Fruit fly (Drosophila melanogaster) whole organism, embryonic: ENCODE measurements around the gene CG16772.

Experiments used
- Ada2b ChIP-seq: fragments of 200-800 bp; sonication (Bioruptor generic); IDR thresholded peaks from 2 replicates; pipeline ENCODE4 v1.3.6; 2022; ENCODE audit warnings: missing biosample characterization, missing genetic modification characterization
- Bteb2 ChIP-seq: fragments of 200-800 bp; sonication (Bioruptor generic); optimal IDR thresholded peaks from 2 replicates; lab custom pipeline; 2016; ENCODE audit warnings: missing biosample characterization, missing genetic modification characterization
- CG10209 ChIP-seq: fragments of 200-800 bp; sonication (Bioruptor generic); optimal IDR thresholded peaks from 3 replicates; lab custom pipeline; 2017; ENCODE audit warnings: missing biosample characterization, mild to moderate bottlenecking, missing genetic modification characterization, missing genetic modification reagents
- CG10565 ChIP-seq: fragments of 200-800 bp; sonication (Bioruptor generic); optimal IDR thresholded peaks from 3 replicates; lab custom pipeline; 2016; ENCODE audit warnings: missing biosample characterization, mild to moderate bottlenecking, missing genetic modification characterization
- CG10979 ChIP-seq: fragments of 200-800 bp; sonication (Bioruptor generic); optimal IDR thresholded peaks from 2 replicates; lab custom pipeline; 2018; ENCODE audit warnings: missing biosample characterization, mild to moderate bottlenecking, missing genetic modification characterization, moderate library complexity
- CG1233 ChIP-seq: fragments of 200-800 bp; sonication (Bioruptor generic); optimal IDR thresholded peaks from 4 replicates; lab custom pipeline; 2018; ENCODE audit warnings: missing biosample characterization, mild to moderate bottlenecking, missing genetic modification characterization
- CG13424 ChIP-seq: fragments of 200-800 bp; sonication (Bioruptor generic); optimal IDR thresholded peaks from 2 replicates; lab custom pipeline; 2019; ENCODE audit warnings: missing biosample characterization, mild to moderate bottlenecking, missing genetic modification characterization, moderate library complexity
- CG14441 ChIP-seq: fragments of 200-800 bp; sonication (Bioruptor generic); IDR thresholded peaks from 2 replicates; pipeline ENCODE4 v1.3.6; 2022; ENCODE audit warnings: missing biosample characterization, missing genetic modification characterization
- CG17829 ChIP-seq: fragments of 200-800 bp; optimal IDR thresholded peaks from 2 replicates; lab custom pipeline; 2019; ENCODE audit warnings: missing biosample characterization, mild to moderate bottlenecking, missing genetic modification characterization, moderate library complexity
- CG30431 ChIP-seq: fragments of 200-800 bp; sonication (Bioruptor generic); optimal IDR thresholded peaks from 2 replicates; lab custom pipeline; 2017; ENCODE audit warnings: missing biosample characterization, missing genetic modification characterization
- CG31365 ChIP-seq: fragments of 200-800 bp; sonication (Bioruptor generic); optimal IDR thresholded peaks from 2 replicates; lab custom pipeline; 2018; ENCODE audit warnings: missing biosample characterization, mild to moderate bottlenecking, missing genetic modification characterization
- CG34422 ChIP-seq: fragments of 200-800 bp; sonication (Bioruptor generic); IDR thresholded peaks from 3 replicates; pipeline ENCODE4 v1.3.6; 2022; ENCODE audit warnings: missing biosample characterization, missing genetic modification characterization
- CG3847 ChIP-seq: fragments of 200-800 bp; sonication (Bioruptor generic); IDR thresholded peaks from 2 replicates; pipeline ENCODE4 v1.3.6; 2022; ENCODE audit warnings: missing biosample characterization, missing genetic modification characterization
- CG4404 ChIP-seq: fragments of 200-800 bp; sonication (Bioruptor generic); IDR thresholded peaks from 2 replicates; pipeline ENCODE4 v1.3.6; 2022; ENCODE audit warnings: missing biosample characterization, missing genetic modification characterization
- CG4707 ChIP-seq: fragments of 200-800 bp; sonication (Bioruptor generic); optimal IDR thresholded peaks from 2 replicates; lab custom pipeline; 2018; ENCODE audit warnings: missing biosample characterization, mild to moderate bottlenecking, missing genetic modification characterization, moderate library complexity
- CG6175 ChIP-seq: fragments of 200-800 bp; sonication (Bioruptor generic); IDR thresholded peaks from 3 replicates; pipeline ENCODE4 v1.3.6; 2022; ENCODE audit warnings: missing biosample characterization, missing genetic modification characterization
- CG7357 ChIP-seq: fragments of 200-800 bp; sonication (Bioruptor generic); IDR thresholded peaks from 3 replicates; pipeline ENCODE4 v1.3.6; 2022; ENCODE audit warnings: missing biosample characterization, missing genetic modification characterization
- CG7963 ChIP-seq: fragments of 200-800 bp; sonication (Bioruptor generic); IDR thresholded peaks from 3 replicates; pipeline ENCODE4 v1.3.6; 2022; ENCODE audit warnings: missing biosample characterization, missing genetic modification characterization; ENCODE audit not compliant: partially characterized antibody
- CG7987 ChIP-seq: fragments of 200-800 bp; sonication (Bioruptor generic); optimal IDR thresholded peaks from 2 replicates; lab custom pipeline; 2018; ENCODE audit warnings: missing biosample characterization, mild to moderate bottlenecking, missing genetic modification characterization, moderate library complexity
- CG8765 ChIP-seq: fragments of 200-800 bp; sonication (Bioruptor generic); IDR thresholded peaks from 2 replicates; pipeline ENCODE4 v1.3.6; 2022; ENCODE audit warnings: missing biosample characterization, missing genetic modification characterization
- CG8944 ChIP-seq: fragments of 200-800 bp; sonication (Bioruptor generic); optimal IDR thresholded peaks from 3 replicates; lab custom pipeline; 2016; ENCODE audit warnings: missing biosample characterization, missing genetic modification characterization
- Camta ChIP-seq: fragments of 200-800 bp; sonication (Bioruptor generic); optimal IDR thresholded peaks from 2 replicates; lab custom pipeline; 2016; ENCODE audit warnings: missing biosample characterization, missing genetic modification characterization
- CoRest ChIP-seq: fragments of 200-800 bp; sonication (Bioruptor generic); optimal IDR thresholded peaks from 3 replicates; lab custom pipeline; 2018; ENCODE audit warnings: missing biosample characterization, mild to moderate bottlenecking, missing genetic modification characterization, moderate library complexity
- Dbx ChIP-seq: fragments of 200-800 bp; sonication (Bioruptor generic); IDR thresholded peaks from 3 replicates; pipeline ENCODE4 v1.3.6; 2022; ENCODE audit warnings: missing biosample characterization, missing genetic modification characterization
- Ets97D ChIP-seq: fragments of 200-800 bp; sonication (Bioruptor generic); optimal IDR thresholded peaks from 3 replicates; lab custom pipeline; 2016; ENCODE audit warnings: missing biosample characterization, missing genetic modification characterization
- Gsc ChIP-seq: fragments of 200-800 bp; sonication (Bioruptor generic); IDR thresholded peaks from 2 replicates; pipeline ENCODE4 v1.3.6; 2022; ENCODE audit warnings: missing biosample characterization, missing genetic modification characterization
- HLHmδ ChIP-seq: fragments of 200-800 bp; sonication (Bioruptor generic); optimal IDR thresholded peaks from 2 replicates; lab custom pipeline; 2018; ENCODE audit warnings: missing biosample characterization, mild to moderate bottlenecking, missing genetic modification characterization, moderate library complexity
- Hr39 ChIP-seq: fragments of >200 bp; optimal IDR thresholded peaks from 2 replicates; lab custom pipeline; 2017
- Hsf ChIP-seq: fragments of 200-800 bp; sonication (Bioruptor generic); optimal IDR thresholded peaks from 3 replicates; lab custom pipeline; 2016; ENCODE audit warnings: missing biosample characterization, missing genetic modification characterization
- Nf-YC ChIP-seq: fragments of 200-800 bp; optimal IDR thresholded peaks from 3 replicates; lab custom pipeline; 2019; ENCODE audit warnings: missing biosample characterization, mild to moderate bottlenecking, missing genetic modification characterization, moderate library complexity
- Pdp1 ChIP-seq, 2 experiments: fragments of 200-800 bp; sonication (Bioruptor generic); optimal IDR thresholded peaks; 3 replicates each; lab custom pipeline; 2016; ENCODE audit warnings: missing biosample characterization in 2 of 2, missing genetic modification characterization in 2 of 2, mild to moderate bottlenecking in 1 of 2, moderate library complexity in 1 of 2
- Rfx ChIP-seq: fragments of 200-800 bp; sonication (Bioruptor generic); IDR thresholded peaks from 2 replicates; pipeline ENCODE4 v1.3.6; 2022; ENCODE audit warnings: missing biosample characterization, missing genetic modification characterization
- Ssrp ChIP-seq: fragments of 200-800 bp; sonication (Bioruptor generic); optimal IDR thresholded peaks from 2 replicates; lab custom pipeline; 2018; ENCODE audit warnings: missing biosample characterization, mild to moderate bottlenecking, missing genetic modification characterization, moderate library complexity
- Tbp ChIP-seq: fragments of >200 bp; optimal IDR thresholded peaks from 2 replicates; lab custom pipeline; 2018; ENCODE audit warnings: missing biosample characterization, missing genetic modification characterization
- Vsx1 ChIP-seq: fragments of 200-800 bp; sonication (Bioruptor generic); optimal IDR thresholded peaks from 2 replicates; lab custom pipeline; 2017; ENCODE audit warnings: missing biosample characterization, mild to moderate bottlenecking, missing genetic modification characterization, missing genetic modification reagents
- abd-A ChIP-seq: fragments of 200-800 bp; sonication (Bioruptor generic); optimal IDR thresholded peaks from 3 replicates; lab custom pipeline; 2019; ENCODE audit warnings: missing biosample characterization, mild to moderate bottlenecking, missing genetic modification characterization, moderate library complexity
- amos ChIP-seq: fragments of 200-800 bp; sonication (Bioruptor generic); IDR thresholded peaks from 2 replicates; pipeline ENCODE4 v1.3.6; 2022; ENCODE audit warnings: missing biosample characterization, missing genetic modification characterization; ENCODE audit not compliant: partially characterized antibody
- crc ChIP-seq: fragments of 200-800 bp; sonication (Bioruptor generic); optimal IDR thresholded peaks from 2 replicates; lab custom pipeline; 2016; ENCODE audit warnings: missing biosample characterization, missing genetic modification characterization
- dysf ChIP-seq: fragments of 200-800 bp; sonication (Bioruptor generic); IDR thresholded peaks from 3 replicates; pipeline ENCODE4 v1.3.6; 2022; ENCODE audit warnings: missing biosample characterization, missing genetic modification characterization
- ewg ChIP-seq: fragments of 200-800 bp; sonication (Bioruptor generic); optimal IDR thresholded peaks from 3 replicates; lab custom pipeline; 2017; ENCODE audit warnings: mild to moderate bottlenecking, missing biosample characterization, missing genetic modification reagents, missing genetic modification characterization
- gcm ChIP-seq: fragments of 200-800 bp; sonication (Bioruptor generic); optimal IDR thresholded peaks from 2 replicates; lab custom pipeline; 2019; ENCODE audit warnings: missing biosample characterization, mild to moderate bottlenecking, missing genetic modification characterization, moderate library complexity
- her ChIP-seq: fragments of 200-800 bp; sonication (Bioruptor generic); optimal IDR thresholded peaks from 2 replicates; lab custom pipeline; 2016; ENCODE audit warnings: missing biosample characterization, missing genetic modification characterization
- hth ChIP-seq: fragments of >200 bp; optimal IDR thresholded peaks from 2 replicates; lab custom pipeline; 2017; ENCODE audit warnings: inconsistent platforms
- lilli ChIP-seq: fragments of 200-800 bp; sonication (Bioruptor generic); optimal IDR thresholded peaks from 3 replicates; lab custom pipeline; 2016; ENCODE audit warnings: missing biosample characterization, missing genetic modification characterization
- phol ChIP-seq: fragments of 200-800 bp; sonication (Bioruptor generic); optimal IDR thresholded peaks from 3 replicates; lab custom pipeline; 2018; ENCODE audit warnings: missing biosample characterization, mild to moderate bottlenecking, missing genetic modification characterization, moderate library complexity
- pum ChIP-seq: fragments of 200-800 bp; sonication (Bioruptor generic); optimal IDR thresholded peaks from 2 replicates; lab custom pipeline; 2016; ENCODE audit warnings: missing biosample characterization, missing genetic modification characterization
- ro ChIP-seq: fragments of 200-800 bp; sonication (Bioruptor generic); IDR thresholded peaks from 2 replicates; pipeline ENCODE4 v1.3.6; 2022; ENCODE audit warnings: missing biosample characterization, missing genetic modification characterization
- slp2 ChIP-seq: fragments of 200-800 bp; sonication (Bioruptor generic); optimal IDR thresholded peaks from 2 replicates; lab custom pipeline; 2016; ENCODE audit warnings: missing biosample characterization, missing genetic modification characterization
- tap ChIP-seq: fragments of 200-800 bp; optimal IDR thresholded peaks from 3 replicates; lab custom pipeline; 2019; ENCODE audit warnings: missing biosample characterization, mild to moderate bottlenecking, missing genetic modification characterization, moderate library complexity
- unpg ChIP-seq: fragments of 200-800 bp; sonication (Bioruptor generic); optimal IDR thresholded peaks from 3 replicates; lab custom pipeline; 2018; ENCODE audit warnings: missing biosample characterization, mild to moderate bottlenecking, missing genetic modification characterization, moderate library complexity

CG16772 gene

DNA sequence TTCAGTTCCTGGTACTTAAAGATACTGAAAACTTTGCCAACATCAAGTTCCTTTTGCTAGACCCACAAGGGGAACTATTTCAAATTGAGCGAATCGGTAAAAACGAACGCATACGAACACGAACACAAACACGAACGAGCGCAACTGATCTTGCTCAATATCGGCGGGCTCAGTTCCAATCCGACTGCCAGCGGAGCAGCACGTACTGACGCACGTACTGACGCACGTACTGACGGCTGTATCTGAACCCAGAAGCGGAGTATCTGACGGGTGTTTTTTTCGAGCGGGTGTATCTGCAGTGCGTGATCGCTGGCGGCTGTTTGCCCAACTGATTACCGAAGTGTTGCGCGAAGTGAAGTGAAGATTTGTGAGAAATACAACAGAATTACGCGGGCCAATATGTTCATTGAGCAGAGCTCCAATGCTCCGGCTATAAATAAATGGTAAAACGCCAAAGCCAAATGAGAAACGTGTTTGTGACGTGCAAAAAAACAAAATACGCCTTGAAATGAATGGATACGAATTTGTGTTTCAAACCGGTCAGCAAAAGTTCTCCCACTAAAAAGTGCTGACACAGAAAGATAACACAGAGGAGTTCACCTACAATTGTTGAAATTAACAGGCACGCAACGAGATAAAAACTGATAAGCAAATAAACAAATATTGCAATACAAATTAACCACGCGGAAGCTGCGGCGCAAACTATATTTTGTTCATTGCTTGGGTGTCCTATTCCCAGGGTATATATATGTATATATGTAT, 27.2 kb upstream of the CG16772 start (continued):
- TF ChIP-seq Vsx1 (GFP tag; lab: Kevin White, UChicago): no peak
- TF ChIP-seq gcm (GFP tag; lab: Kevin White, UChicago): peak; percentile 62
- TF ChIP-seq crc: no peak
- TF ChIP-seq Ada2b (GFP tag; lab: Robert Waterston, UW): no peak
- TF ChIP-seq CG10979 (tag; lab: Kevin White, UChicago): peak; percentile 11
- TF ChIP-seq CG10565 (GFP tag; lab: Kevin White, UChicago): no peak
- TF ChIP-seq slp2 (GFP tag; lab: Kevin White, UChicago): no peak
- no peak for TF ChIP-seq phol (tag; lab: Kevin White, UChicago)
- peak; percentile 26 for TF ChIP-seq CG1233 (GFP tag; lab: Kevin White, UChicago)
- TF ChIP-seq tap (tag; lab: Kevin White, UChicago): peak; percentile 29
- no peak for TF ChIP-seq Ets97D
- TF ChIP-seq ro (GFP tag; lab: Robert Waterston, UW): no peak
- peak; percentile 7 for TF ChIP-seq Nf-YC
- TF ChIP-seq CG31365: no peak
- TF ChIP-seq CG10209 (GFP tag; lab: Kevin White, UChicago): peak; percentile 46
- TF ChIP-seq Ssrp (tag; lab: Kevin White, UChicago): no peak
- TF ChIP-seq Dbx (GFP tag; lab: Robert Waterston, UW): peak; percentile 44; the same call in 1 of the 3 replicates
- peak; percentile 84 for TF ChIP-seq CG7987 (GFP tag; lab: Kevin White, UChicago)
- TF ChIP-seq CG6175: no peak
- TF ChIP-seq CG13424 (tag; lab: Kevin White, UChicago): peak; percentile 24
- no peak for TF ChIP-seq CG7963 (GFP tag; lab: Robert Waterston, UW)
- TF ChIP-seq hth (lab: Kevin White, UChicago): no peak
- TF ChIP-seq Pdp1 (GFP tag; optimal IDR thresholded peaks at IDR 0.05; lab: Kevin White, UChicago): peak in 1 of 2 experiments; percentile 67
- no peak for TF ChIP-seq CG14441 (GFP tag; lab: Robert Waterston, UW)
- TF ChIP-seq CG4404 (GFP tag; lab: Robert Waterston, UW): no peak
- no peak for TF ChIP-seq Hsf
- TF ChIP-seq CG8944: no peak
- TF ChIP-seq CG3847: no peak
- no peak for TF ChIP-seq unpg
- peak; percentile 10 for TF ChIP-seq CoRest
- TF ChIP-seq CG17829 (tag; lab: Kevin White, UChicago): peak; percentile 45
- no peak for TF ChIP-seq pum (GFP tag; lab: Kevin White, UChicago)
- TF ChIP-seq Camta (GFP tag; lab: Kevin White, UChicago): no peak
- no peak for TF ChIP-seq ewg
- TF ChIP-seq CG34422 (GFP tag; lab: Robert Waterston, UW): peak; percentile 70; the same call in 2 of the 3 replicates
- TF ChIP-seq her (GFP tag; lab: Kevin White, UChicago): peak; percentile 39
- peak; percentile 9 for TF ChIP-seq abd-A (tag; lab: Kevin White, UChicago)
- TF ChIP-seq dysf (GFP tag; lab: Robert Waterston, UW): no peak
- peak; percentile 64 for TF ChIP-seq amos
- no peak for TF ChIP-seq CG30431
- TF ChIP-seq lilli (GFP tag; lab: Kevin White, UChicago): no peak
- no peak for TF ChIP-seq Hr39 (lab: Kevin White, UChicago)
- no peak for TF ChIP-seq Bteb2 (GFP tag; lab: Kevin White, UChicago)
- TF ChIP-seq Gsc: no peak
- no peak for TF ChIP-seq Tbp (GFP tag; lab: Kevin White, UChicago)
- TF ChIP-seq HLHmδ (GFP tag; lab: Kevin White, UChicago): peak; percentile 81
- no peak for TF ChIP-seq CG4707 (GFP tag; lab: Kevin White, UChicago)
- TF ChIP-seq Rfx (GFP tag; lab: Robert Waterston, UW): peak; percentile 55
- TF ChIP-seq CG7357: no peak
- TF ChIP-seq CG8765: no peak
